Fruit fly (Drosophila melanogaster) whole organism, embryonic: ENCODE data around the gene CAH1.

Source experiments
- Atf3 ChIP-seq: fragments of 200-800 bp; sonication (Bioruptor generic); optimal IDR thresholded peaks from 3 replicates; lab custom pipeline; 2016; ENCODE audit warnings: missing biosample characterization, missing genetic modification characterization
- CG10147 ChIP-seq: fragments of 200-800 bp; sonication (Bioruptor generic); optimal IDR thresholded peaks from 2 replicates; lab custom pipeline; 2019; ENCODE audit warnings: missing biosample characterization, mild to moderate bottlenecking, missing genetic modification characterization, moderate library complexity
- CG10267 ChIP-seq: fragments of 200-800 bp; sonication (Bioruptor generic); optimal IDR thresholded peaks from 2 replicates; lab custom pipeline; 2018; ENCODE audit warnings: missing biosample characterization, mild to moderate bottlenecking, missing genetic modification characterization, moderate library complexity
- CG10462 ChIP-seq: fragments of 200-800 bp; sonication (Bioruptor generic); optimal IDR thresholded peaks from 2 replicates; lab custom pipeline; 2016; ENCODE audit warnings: missing biosample characterization, missing genetic modification characterization
- CG13894 ChIP-seq: fragments of 200-800 bp; sonication (Bioruptor generic); optimal IDR thresholded peaks from 3 replicates; lab custom pipeline; 2018; ENCODE audit warnings: missing biosample characterization, mild to moderate bottlenecking, missing genetic modification characterization, moderate library complexity
- CG14014 ChIP-seq: fragments of 200-800 bp; sonication (Bioruptor generic); IDR thresholded peaks from 2 replicates; pipeline ENCODE4 v1.3.6; 2022; ENCODE audit warnings: missing biosample characterization, missing genetic modification characterization
- CG1602 ChIP-seq: fragments of 200-800 bp; sonication (Bioruptor generic); optimal IDR thresholded peaks from 3 replicates; lab custom pipeline; 2016; ENCODE audit warnings: missing biosample characterization, missing genetic modification characterization
- CG16779 ChIP-seq: fragments of 200-800 bp; sonication (Bioruptor generic); IDR thresholded peaks from 2 replicates; pipeline ENCODE4 v1.3.6; 2022; ENCODE audit warnings: missing biosample characterization, missing genetic modification characterization
- CG17186 ChIP-seq: fragments of 200-800 bp; sonication (Bioruptor generic); optimal IDR thresholded peaks from 3 replicates; lab custom pipeline; 2017; ENCODE audit warnings: missing biosample characterization, missing genetic modification reagents, missing genetic modification characterization
- CG17612 ChIP-seq: fragments of 200-800 bp; sonication (Bioruptor generic); IDR thresholded peaks from 2 replicates; pipeline ENCODE4 v1.3.6; 2022; ENCODE audit warnings: missing biosample characterization, missing genetic modification characterization
- CG17802 ChIP-seq: fragments of 200-800 bp; sonication (Bioruptor generic); optimal IDR thresholded peaks from 2 replicates; lab custom pipeline; 2018; ENCODE audit warnings: missing biosample characterization, mild to moderate bottlenecking, missing genetic modification characterization, moderate library complexity
- CG18764 ChIP-seq: fragments of 200-800 bp; sonication (Bioruptor generic); optimal IDR thresholded peaks from 3 replicates; lab custom pipeline; 2016; ENCODE audit warnings: missing biosample characterization, missing genetic modification characterization
- CG2202 ChIP-seq: fragments of 200-800 bp; sonication (Bioruptor generic); optimal IDR thresholded peaks from 2 replicates; lab custom pipeline; 2018; ENCODE audit warnings: missing biosample characterization, mild to moderate bottlenecking, missing genetic modification characterization
- CG3163 ChIP-seq: fragments of 200-800 bp; sonication (Bioruptor generic); optimal IDR thresholded peaks from 3 replicates; lab custom pipeline; 2016; ENCODE audit warnings: missing biosample characterization, missing genetic modification characterization
- CG33557 ChIP-seq: fragments of 200-800 bp; sonication (Bioruptor generic); optimal IDR thresholded peaks from 2 replicates; lab custom pipeline; 2019; ENCODE audit warnings: missing biosample characterization, mild to moderate bottlenecking, missing genetic modification characterization, moderate library complexity
- CG3995 ChIP-seq: fragments of 200-800 bp; sonication (Bioruptor generic); optimal IDR thresholded peaks from 3 replicates; lab custom pipeline; 2016; ENCODE audit warnings: missing biosample characterization, missing genetic modification characterization
- CG43689 ChIP-seq: fragments of 200-800 bp; sonication (Bioruptor generic); IDR thresholded peaks from 2 replicates; pipeline ENCODE4 v1.3.6; 2022; ENCODE audit warnings: missing biosample characterization, missing genetic modification characterization
- CG4730 ChIP-seq: fragments of 200-800 bp; sonication (Bioruptor generic); IDR thresholded peaks from 2 replicates; pipeline ENCODE4 v1.3.6; 2022; ENCODE audit warnings: missing biosample characterization, missing genetic modification characterization
- CG6791 ChIP-seq: fragments of 200-800 bp; sonication (Bioruptor generic); IDR thresholded peaks from 3 replicates; pipeline ENCODE4 v1.3.6; 2022; ENCODE audit warnings: missing biosample characterization, missing genetic modification characterization; ENCODE audit not compliant: partially characterized antibody
- CG8290 ChIP-seq, 3 experiments: fragments of 200-800 bp; sonication (Bioruptor generic); optimal IDR thresholded peaks; 2 replicates each; lab custom pipeline; 2016 to 2019; ENCODE audit warnings: missing biosample characterization in 3 of 3, missing genetic modification characterization in 3 of 3, mild to moderate bottlenecking in 2 of 3, moderate library complexity in 1 of 3
- CkIIα-i1 ChIP-seq: fragments of 200-800 bp; sonication (Bioruptor generic); IDR thresholded peaks from 2 replicates; pipeline ENCODE4 v1.3.6; 2022; ENCODE audit warnings: missing biosample characterization, missing genetic modification characterization
- Dek ChIP-seq: fragments of 200-800 bp; sonication (Bioruptor generic); optimal IDR thresholded peaks from 3 replicates; lab custom pipeline; 2019; ENCODE audit warnings: missing biosample characterization, mild to moderate bottlenecking, missing genetic modification characterization, moderate library complexity
- Doc2 ChIP-seq: fragments of 200-800 bp; sonication (Bioruptor generic); IDR thresholded peaks from 2 replicates; pipeline ENCODE4 v1.3.6; 2022; ENCODE audit warnings: missing biosample characterization, missing genetic modification characterization
- Doc3 ChIP-seq: fragments of 200-800 bp; sonication (Bioruptor generic); IDR thresholded peaks from 3 replicates; pipeline ENCODE4 v1.3.6; 2022; ENCODE audit warnings: missing biosample characterization, missing genetic modification characterization; ENCODE audit not compliant: partially characterized antibody
- Fer1 ChIP-seq: fragments of 200-800 bp; sonication (Bioruptor generic); optimal IDR thresholded peaks from 2 replicates; lab custom pipeline; 2017; ENCODE audit warnings: missing biosample characterization, mild to moderate bottlenecking, missing genetic modification characterization
- GATAe ChIP-seq: fragments of 200-800 bp; sonication (Bioruptor generic); conservative IDR thresholded peaks from 2 replicates; pipeline ENCODE4 v1.3.6; 2022; ENCODE audit warnings: missing biosample characterization, missing genetic modification characterization
- Gug ChIP-seq: fragments of 200-800 bp; sonication (Bioruptor generic); IDR thresholded peaks from 4 replicates; pipeline ENCODE4 v1.3.6; 2022; ENCODE audit warnings: missing biosample characterization, missing genetic modification characterization
- Sry-δ ChIP-seq: fragments of 200-800 bp; sonication (Bioruptor generic); optimal IDR thresholded peaks from 2 replicates; lab custom pipeline; 2016; ENCODE audit warnings: missing biosample characterization, missing genetic modification characterization
- Ssrp ChIP-seq: fragments of 200-800 bp; sonication (Bioruptor generic); optimal IDR thresholded peaks from 2 replicates; lab custom pipeline; 2018; ENCODE audit warnings: missing biosample characterization, mild to moderate bottlenecking, missing genetic modification characterization, moderate library complexity
- Usf ChIP-seq: fragments of 200-800 bp; sonication (Bioruptor generic); optimal IDR thresholded peaks from 2 replicates; lab custom pipeline; 2017; ENCODE audit warnings: missing genotype, missing biosample characterization, missing genetic modification characterization
- al ChIP-seq: fragments of 200-800 bp; sonication (Bioruptor generic); IDR thresholded peaks from 2 replicates; pipeline ENCODE4 v1.3.6; 2022; ENCODE audit warnings: missing biosample characterization, missing genetic modification characterization
- aop ChIP-seq: fragments of 200-800 bp; sonication (Bioruptor generic); IDR thresholded peaks from 2 replicates; pipeline ENCODE4 v1.3.6; 2022; ENCODE audit warnings: missing biosample characterization, missing genetic modification characterization
- chif ChIP-seq, 2 experiments: fragments of 200-800 bp; sonication (Bioruptor generic); optimal IDR thresholded peaks; 3 replicates each; lab custom pipeline; 2016; ENCODE audit warnings: missing biosample characterization in 2 of 2, missing genetic modification characterization in 2 of 2
- corto ChIP-seq: fragments of 200-800 bp; sonication (Bioruptor generic); optimal IDR thresholded peaks from 2 replicates; lab custom pipeline; 2016; ENCODE audit warnings: missing biosample characterization, mild to moderate bottlenecking, missing genetic modification characterization, moderate library complexity
- crp ChIP-seq, 2 experiments: fragments of 200-800 bp; sonication (Bioruptor generic); optimal IDR thresholded peaks; 2 replicates in 1 of 2; 3 replicates in 1 of 2; lab custom pipeline; 2017; ENCODE audit warnings: missing biosample characterization in 2 of 2, missing genetic modification characterization in 2 of 2, mild to moderate bottlenecking in 1 of 2, moderate library complexity in 1 of 2
- emc ChIP-seq: fragments of 200-800 bp; sonication (Bioruptor generic); optimal IDR thresholded peaks from 2 replicates; lab custom pipeline; 2016; ENCODE audit warnings: missing biosample characterization, missing genetic modification characterization
- gcm2 ChIP-seq: fragments of 200-800 bp; sonication (Bioruptor generic); optimal IDR thresholded peaks from 2 replicates; lab custom pipeline; 2016; ENCODE audit warnings: missing biosample characterization, missing genetic modification characterization
- grau ChIP-seq: fragments of 200-800 bp; optimal IDR thresholded peaks from 3 replicates; lab custom pipeline; 2019; ENCODE audit warnings: missing biosample characterization, mild to moderate bottlenecking, missing genetic modification characterization, moderate library complexity
- gro ChIP-seq: fragments of 200-800 bp; sonication (Bioruptor generic); optimal IDR thresholded peaks from 2 replicates; lab custom pipeline; 2016; ENCODE audit warnings: missing biosample characterization, missing genetic modification characterization
- jing ChIP-seq: fragments of 200-800 bp; sonication (Bioruptor generic); optimal IDR thresholded peaks from 2 replicates; lab custom pipeline; 2018; ENCODE audit warnings: missing biosample characterization, mild to moderate bottlenecking, missing genetic modification characterization
- lbe ChIP-seq: fragments of 200-800 bp; sonication (Bioruptor generic); optimal IDR thresholded peaks from 2 replicates; lab custom pipeline; 2016; ENCODE audit warnings: missing biosample characterization, mild to moderate bottlenecking, missing genetic modification characterization
- maf-S ChIP-seq: fragments of 200-800 bp; sonication (Bioruptor generic); optimal IDR thresholded peaks from 2 replicates; lab custom pipeline; 2016; ENCODE audit warnings: missing biosample characterization, missing genetic modification characterization
- pfk ChIP-seq: fragments of 200-800 bp; sonication (Bioruptor generic); optimal IDR thresholded peaks from 2 replicates; lab custom pipeline; 2018; ENCODE audit warnings: missing biosample characterization, mild to moderate bottlenecking, missing genetic modification characterization, moderate library complexity
- pzg ChIP-seq: fragments of 200-800 bp; sonication (Bioruptor generic); optimal IDR thresholded peaks from 3 replicates; lab custom pipeline; 2018; ENCODE audit warnings: missing biosample characterization, mild to moderate bottlenecking, missing genetic modification characterization, moderate library complexity
- sim ChIP-seq: fragments of 200-800 bp; sonication (Bioruptor generic); IDR thresholded peaks from 2 replicates; pipeline ENCODE4 v1.3.6; 2022; ENCODE audit warnings: missing biosample characterization, missing genetic modification characterization
- ssp ChIP-seq: fragments of 200-800 bp; sonication (Bioruptor generic); IDR thresholded peaks from 2 replicates; pipeline ENCODE4 v1.3.6; 2022; ENCODE audit warnings: missing biosample characterization, missing genetic modification characterization
- tgo ChIP-seq: fragments of 200-800 bp; sonication (Bioruptor generic); IDR thresholded peaks from 3 replicates; pipeline ENCODE4 v1.3.6; 2022; ENCODE audit warnings: missing biosample characterization, missing genetic modification characterization
- vfl ChIP-seq: fragments of 200-800 bp; sonication (Bioruptor generic); optimal IDR thresholded peaks from 2 replicates; lab custom pipeline; 2016; ENCODE audit warnings: missing biosample characterization, missing genetic modification characterization

The CAH1 gene

DNA sequence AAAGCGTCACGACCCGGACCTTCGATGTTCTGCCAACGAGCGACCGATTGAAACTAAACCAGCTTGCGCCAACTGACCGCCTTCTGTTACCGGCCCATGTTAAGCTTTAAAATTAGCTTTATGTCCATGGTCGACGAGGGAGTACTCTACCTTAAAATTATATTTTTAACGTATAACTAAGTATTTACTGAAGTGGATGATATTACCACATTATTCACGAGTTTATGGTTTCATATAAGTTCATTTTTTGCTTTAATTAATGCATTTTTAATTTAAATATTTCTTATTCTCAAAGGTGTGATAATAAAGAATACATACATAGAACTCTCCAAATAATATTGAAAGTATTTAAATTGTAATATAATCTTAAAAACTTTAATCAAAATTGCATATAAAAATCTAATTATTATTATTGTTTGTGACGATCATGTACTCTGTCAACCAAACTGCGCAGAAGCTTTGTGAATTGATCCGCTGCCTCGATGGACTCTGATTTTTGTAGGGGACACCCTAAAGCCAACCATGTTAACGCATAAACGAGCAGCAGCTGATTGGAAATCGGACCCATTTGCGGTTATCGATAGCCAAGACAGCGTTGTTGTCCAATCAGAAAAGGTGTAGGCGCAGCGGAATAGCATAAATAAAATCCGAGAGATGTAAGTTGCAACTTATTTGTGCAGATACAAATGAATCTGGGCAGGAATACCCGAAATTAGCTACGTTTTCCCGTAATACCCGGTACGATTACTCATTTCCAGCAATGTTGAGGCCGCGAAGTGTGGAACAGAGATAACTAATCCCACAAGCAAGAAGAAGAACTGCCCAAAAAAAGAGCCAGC lies 23.1 kb upstream of the CAH1 start, which contains the start of the genes CG9008 and p38b (continued):
- TF ChIP-seq chif (GFP tag; optimal IDR thresholded peaks at IDR 0.05; lab: Kevin White, UChicago), result no peak
- peak; percentile 58 for TF ChIP-seq CG4730
- TF ChIP-seq Fer1 (GFP tag; lab: Kevin White, UChicago), result peak; percentile 83
- TF ChIP-seq GATAe (GFP tag; lab: Robert Waterston, UW), result no peak
- peak; percentile 26 for TF ChIP-seq CG18764
- TF ChIP-seq pzg (GFP tag; lab: Kevin White, UChicago), result peak; percentile 69
- TF ChIP-seq Sry-δ, result peak; percentile 37
- TF ChIP-seq gro (GFP tag; lab: Kevin White, UChicago), result no peak
- peak; percentile 71 for TF ChIP-seq Usf (GFP tag; lab: Kevin White, UChicago)
- TF ChIP-seq CkIIα-i1, result no peak
- no peak for TF ChIP-seq CG43689 (GFP tag; lab: Robert Waterston, UW)
- peak; percentile 31 for TF ChIP-seq CG8290 (GFP tag; optimal IDR thresholded peaks at IDR 0.05; lab: Kevin White, UChicago)
- peak in 1 of 2 experiments; percentile 74 for TF ChIP-seq CG8290 (tag; optimal IDR thresholded peaks at IDR 0.05; lab: Kevin White, UChicago)
- no peak for TF ChIP-seq CG16779
- TF ChIP-seq lbe (GFP tag; lab: Kevin White, UChicago), result peak; percentile 52
- no peak for TF ChIP-seq CG17802 (tag; lab: Kevin White, UChicago)
- no peak for TF ChIP-seq emc (GFP tag; lab: Kevin White, UChicago)
- TF ChIP-seq gcm2 (GFP tag; lab: Kevin White, UChicago), result peak; percentile 6
- peak; percentile 52 for TF ChIP-seq corto (GFP tag; lab: Kevin White, UChicago)
- peak; percentile 63 for TF ChIP-seq ssp
- TF ChIP-seq Dek (tag; lab: Kevin White, UChicago), result peak; percentile 87
- TF ChIP-seq CG33557, result peak; percentile 62
- no peak for TF ChIP-seq Atf3 (GFP tag; lab: Kevin White, UChicago)
- TF ChIP-seq CG3995 (GFP tag; lab: Kevin White, UChicago), result no peak
- no peak for TF ChIP-seq maf-S (GFP tag; lab: Kevin White, UChicago)
- TF ChIP-seq CG17186 (GFP tag; lab: Kevin White, UChicago), result peak; percentile 55
- TF ChIP-seq CG2202 (tag; lab: Kevin White, UChicago), result peak; percentile 12
- TF ChIP-seq CG10147 (GFP tag; lab: Kevin White, UChicago), result peak; percentile 88
- no peak for TF ChIP-seq jing (GFP tag; lab: Kevin White, UChicago)
- TF ChIP-seq Doc3 (GFP tag; lab: Robert Waterston, UW), result 0 out of 3 replicates have a peak, but pooled peaks have one; percentile 26
- peak; percentile 29; the same call in 1 of the 3 replicates for TF ChIP-seq CG6791
- TF ChIP-seq tgo (GFP tag; lab: Robert Waterston, UW), result peak; percentile 57; the same call in 2 of the 3 replicates
- peak; percentile 30; the same call in 1 of the 2 replicates for TF ChIP-seq CG14014 (GFP tag; lab: Robert Waterston, UW)
- peak; percentile 8 for TF ChIP-seq vfl (GFP tag; lab: Kevin White, UChicago)
- TF ChIP-seq Ssrp, result peak; percentile 87
- TF ChIP-seq CG17612 (GFP tag; lab: Robert Waterston, UW), result no peak
- TF ChIP-seq CG3163 (GFP tag; lab: Kevin White, UChicago), result no peak
- TF ChIP-seq al (GFP tag; lab: Robert Waterston, UW), result 0 out of 2 replicates have a peak, but pooled peaks have one; percentile 46
- TF ChIP-seq Doc2 (GFP tag; lab: Robert Waterston, UW), result no peak
- peak; percentile 90 for TF ChIP-seq grau (tag; lab: Kevin White, UChicago)
- no peak for TF ChIP-seq sim (GFP tag; lab: Robert Waterston, UW)
- TF ChIP-seq aop, result no peak
- TF ChIP-seq Gug (GFP tag; lab: Robert Waterston, UW), result peak; percentile 76; the same call in 3 of the 4 replicates
- TF ChIP-seq CG1602 (GFP tag; lab: Kevin White, UChicago), result peak; percentile 62
- peak; percentile 47 for TF ChIP-seq CG10462 (GFP tag; lab: Kevin White, UChicago)
- TF ChIP-seq CG10267, result peak; percentile 82
- TF ChIP-seq crp (GFP tag; optimal IDR thresholded peaks at IDR 0.05; lab: Kevin White, UChicago), result peak; percentile 60 to 93
- TF ChIP-seq CG13894 (tag; lab: Kevin White, UChicago), result peak; percentile 48
- peak; percentile 10 for TF ChIP-seq pfk (GFP tag; lab: Kevin White, UChicago)
